Worm (Caenorhabditis elegans) whole organism, early embryonic: ENCODE data around the gene F59E12.15.

Source experiments
- B0310.2 ChIP-seq: sonication (generic microtip); optimal IDR thresholded peaks from 2 replicates; lab custom pipeline; 2016; ENCODE audit warnings: mild to moderate bottlenecking, missing genetic modification characterization, missing compliant biosample characterization
- F13C5.2 ChIP-seq: sonication (generic microtip); optimal IDR thresholded peaks from 2 replicates; lab custom pipeline; 2017; ENCODE audit warnings: mild to moderate bottlenecking, missing genetic modification characterization, inconsistent platforms, missing compliant biosample characterization
- aly-1 ChIP-seq: sonication (generic microtip); optimal IDR thresholded peaks from 2 replicates; lab custom pipeline; 2016; ENCODE audit warnings: missing genetic modification characterization, missing compliant biosample characterization
- ama-1 ChIP-seq: fragments of 150-350 bp; optimal IDR thresholded peaks from 2 replicates; lab custom pipeline; 2014
- ceh-13 ChIP-seq: fragments of 200-800 bp; sonication (Bioruptor generic); optimal IDR thresholded peaks from 2 replicates; lab custom pipeline; 2018; ENCODE audit warnings: mild to moderate bottlenecking, missing genetic modification characterization, missing compliant biosample characterization
- ceh-36 ChIP-seq: sonication (generic microtip); optimal IDR thresholded peaks from 2 replicates; lab custom pipeline; 2016; ENCODE audit warnings: missing genetic modification characterization, inconsistent platforms, missing compliant biosample characterization
- ets-7 ChIP-seq: sonication (generic microtip); optimal IDR thresholded peaks from 2 replicates; lab custom pipeline; 2016; ENCODE audit warnings: missing genotype, missing genetic modification characterization, missing compliant biosample characterization
- flt-1 ChIP-seq: fragments of 200-800 bp; sonication (Bioruptor generic); IDR thresholded peaks from 2 replicates; pipeline ENCODE4 v1.3.6; 2022; ENCODE audit warnings: missing genetic modification characterization, missing compliant biosample characterization
- hmbx-1 ChIP-seq: sonication (generic microtip); optimal IDR thresholded peaks from 2 replicates; lab custom pipeline; 2016; ENCODE audit warnings: mild to moderate bottlenecking, missing genetic modification characterization, missing compliant biosample characterization
- hmg-4 ChIP-seq: fragments of 200-800 bp; sonication (Bioruptor generic); optimal IDR thresholded peaks from 2 replicates; lab custom pipeline; 2018; ENCODE audit warnings: mild to moderate bottlenecking, missing genetic modification characterization, missing compliant biosample characterization
- hnd-1 ChIP-seq: sonication (generic microtip); optimal IDR thresholded peaks from 2 replicates; lab custom pipeline; 2016; ENCODE audit warnings: missing genetic modification characterization, missing compliant biosample characterization
- pes-1 ChIP-seq: fragments of 200-800 bp; sonication (Bioruptor generic); IDR thresholded peaks from 2 replicates; pipeline ENCODE4 v1.3.6; 2022; ENCODE audit warnings: missing genetic modification reagents, missing genetic modification characterization, missing compliant biosample characterization
- scrt-1 ChIP-seq: fragments of 200-800 bp; sonication (Bioruptor generic); IDR thresholded peaks from 2 replicates; pipeline ENCODE4 v1.3.6; 2022; ENCODE audit warnings: missing genetic modification characterization, missing compliant biosample characterization
- sea-1 ChIP-seq: fragments of 200-800 bp; sonication (Bioruptor generic); conservative IDR thresholded peaks from 2 replicates; pipeline ENCODE4 v1.3.6; 2022; ENCODE audit warnings: missing genetic modification characterization, missing compliant biosample characterization
- tbx-11 ChIP-seq: fragments of 200-800 bp; sonication (Bioruptor generic); IDR thresholded peaks from 2 replicates; pipeline ENCODE4 v1.3.6; 2022; ENCODE audit warnings: missing genetic modification characterization, missing compliant biosample characterization
- tbx-37 ChIP-seq: fragments of 200-800 bp; sonication (Bioruptor generic); conservative IDR thresholded peaks from 2 replicates; pipeline ENCODE4 v1.3.6; 2022; ENCODE audit warnings: missing genetic modification reagents, missing genetic modification characterization, missing compliant biosample characterization
- tra-4 ChIP-seq: sonication (generic microtip); optimal IDR thresholded peaks from 2 replicates; lab custom pipeline; 2017; ENCODE audit warnings: missing genetic modification characterization, missing compliant biosample characterization

The F59E12.15 gene

DNA sequence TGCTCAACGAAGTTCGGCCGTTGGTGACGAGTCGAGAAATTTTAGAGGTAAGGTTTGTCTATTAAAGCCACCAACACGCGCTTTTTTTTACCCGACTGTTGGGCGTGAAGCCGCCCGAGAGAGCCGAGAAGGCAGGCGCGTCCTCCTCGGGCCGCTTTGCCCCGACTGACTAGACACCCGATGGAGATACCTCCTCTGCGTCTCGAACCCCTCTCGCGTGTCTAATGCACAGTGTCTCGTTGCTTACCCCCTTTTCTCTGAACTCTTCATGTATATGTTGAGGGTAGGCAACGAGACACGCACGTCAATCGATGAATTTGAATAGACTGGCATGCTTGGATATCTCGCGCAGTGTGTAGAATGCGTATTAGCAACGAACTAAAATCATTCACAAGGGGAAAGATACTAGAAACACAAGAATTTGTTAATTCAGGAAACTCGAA lies 33.6 kb upstream of the F59E12.15 start:
- TF ChIP-seq hmg-4 (GFP tag; lab: Kevin White, UChicago) (peak; percentile 92), tbx-11 (peak; percentile 80), ama-1 (lab: Kevin White, UChicago) (peak; percentile 96), F13C5.2 (tag; lab: Kevin White, UChicago) (peak; percentile 73), tra-4 (tag; lab: Kevin White, UChicago) (peak; percentile 72), hnd-1 (tag; lab: Kevin White, UChicago) (peak; percentile 64), aly-1 (tag; lab: Kevin White, UChicago) (peak; percentile 83), scrt-1 (GFP tag; lab: Robert Waterston, UW) (peak; percentile 90), tbx-37 (GFP tag; lab: Robert Waterston, UW) (peak; percentile 72), hmbx-1 (tag; lab: Kevin White, UChicago) (peak; percentile 78), ets-7 (peak; percentile 40), sea-1 (GFP tag; lab: Robert Waterston, UW) (peak; percentile 93), B0310.2 (peak; percentile 82), ceh-36 (peak; percentile 66), flt-1 (peak; percentile 73), pes-1 (peak; percentile 83), ceh-13 (GFP tag; lab: Kevin White, UChicago) (peak; percentile 19)

ce11 chrII:5660736-5661734 lies 32.9 kb upstream of the F59E12.15 start, which contains the start of the genes ift-43 and mdt-26:
Gene ift-43 (minus strand): TSS chrII:5660786.
Gene mdt-26 (plus strand): TSS chrII:5661181.
- TF ChIP-seq hmg-4 (GFP tag; lab: Kevin White, UChicago) = peak; percentile 82
- no peak for TF ChIP-seq ets-7
- TF ChIP-seq ama-1 (lab: Kevin White, UChicago) = peak; percentile 98
- peak; percentile 76 for TF ChIP-seq scrt-1 (GFP tag; lab: Robert Waterston, UW)
- peak; percentile 67 for TF ChIP-seq tbx-11
- no peak for TF ChIP-seq hnd-1 (tag; lab: Kevin White, UChicago)
- peak; percentile 67 for TF ChIP-seq pes-1
- no peak for TF ChIP-seq hmbx-1 (tag; lab: Kevin White, UChicago)
- TF ChIP-seq tbx-37 (GFP tag; lab: Robert Waterston, UW) = peak; percentile 5; the same call in 1 of the 2 replicates
- TF ChIP-seq F13C5.2 (tag; lab: Kevin White, UChicago) = peak; percentile 46
- TF ChIP-seq tra-4 (tag; lab: Kevin White, UChicago) = no peak
- peak; percentile 27 for TF ChIP-seq ceh-36
- TF ChIP-seq ceh-13 (GFP tag; lab: Kevin White, UChicago) = no peak
- peak; percentile 54; the same call in 1 of the 2 replicates for TF ChIP-seq flt-1
- peak; percentile 24 for TF ChIP-seq B0310.2
- TF ChIP-seq sea-1 (GFP tag; lab: Robert Waterston, UW) = peak; percentile 82

ce11 chrII:5660155-5660554 lies 32.0 kb upstream of the F59E12.15 start:
- TF ChIP-seq hmbx-1 (tag; lab: Kevin White, UChicago) (no peak), ama-1 (lab: Kevin White, UChicago) (no peak), flt-1 (no peak), F13C5.2 (tag; lab: Kevin White, UChicago) (no peak), hmg-4 (GFP tag; lab: Kevin White, UChicago) (no peak), B0310.2 (no peak), tra-4 (tag; lab: Kevin White, UChicago) (no peak), sea-1 (GFP tag; lab: Robert Waterston, UW) (no peak), aly-1 (tag; lab: Kevin White, UChicago) (no peak), ceh-13 (GFP tag; lab: Kevin White, UChicago) (no peak), tbx-11 (no peak), pes-1 (no peak), hnd-1 (tag; lab: Kevin White, UChicago) (no peak), tbx-37 (GFP tag; lab: Robert Waterston, UW) (no peak), ets-7 (no peak), ceh-36 (no peak), scrt-1 (GFP tag; lab: Robert Waterston, UW) (no peak)

DNA sequence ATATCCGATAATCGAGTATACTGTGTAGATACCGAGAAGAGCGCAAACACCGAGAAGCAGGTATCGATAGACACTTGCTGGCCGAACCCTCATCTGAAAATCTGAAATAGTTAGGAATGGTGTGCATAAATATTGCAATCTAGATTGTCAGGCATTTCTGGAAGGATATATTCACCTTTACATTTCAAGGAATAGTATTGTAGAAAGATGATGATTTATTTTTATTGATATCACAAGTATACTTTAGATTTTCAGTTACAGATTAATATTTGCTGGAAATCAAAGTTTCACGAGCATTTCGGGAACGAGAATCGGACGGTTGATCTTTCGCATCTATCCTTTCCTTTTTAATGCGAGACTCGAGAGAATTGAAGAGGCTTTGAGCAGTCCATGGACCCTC lies 31.5 kb upstream of the F59E12.15 start, which contains the start of gene fut-3:
Gene fut-3, minus strand, starts transcription at position 101 of the 400 bp plus-strand sequence.
- no peak for TF ChIP-seq B0310.2
- no peak for TF ChIP-seq pes-1
- TF ChIP-seq tbx-11 = no peak
- no peak for TF ChIP-seq ceh-36
- no peak for TF ChIP-seq tbx-37 (GFP tag; lab: Robert Waterston, UW)
- TF ChIP-seq scrt-1 (GFP tag; lab: Robert Waterston, UW) = no peak

DNA sequence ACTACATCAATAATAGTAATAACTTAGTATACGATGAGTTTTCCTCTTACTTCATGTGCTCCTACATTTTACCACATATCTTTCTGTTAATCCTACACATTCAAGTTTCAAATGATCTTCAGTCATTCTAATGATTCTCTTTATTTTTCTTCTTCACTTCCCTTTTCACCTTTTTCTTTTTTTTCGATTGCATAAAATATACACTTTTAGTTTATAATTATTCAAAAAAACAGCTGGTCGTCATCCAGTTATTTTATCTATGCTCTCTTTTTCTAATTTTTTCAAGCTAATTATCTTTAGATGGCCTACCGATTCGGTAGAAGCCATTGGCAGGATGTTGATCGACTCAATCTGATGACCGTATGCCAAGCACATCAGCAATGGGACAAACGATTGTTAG lies 26.0 kb upstream of the F59E12.15 start, which contains the start of gene F59E12.1:
Gene F59E12.1, plus strand, starts transcription at position 301 of the 400 bp plus-strand sequence.
- TF ChIP-seq pes-1 (no peak), tbx-37 (GFP tag; lab: Robert Waterston, UW) (no peak), ets-7 (no peak), sea-1 (GFP tag; lab: Robert Waterston, UW) (no peak), ceh-36 (no peak), aly-1 (tag; lab: Kevin White, UChicago) (no peak), tbx-11 (no peak), F13C5.2 (tag; lab: Kevin White, UChicago) (no peak), scrt-1 (GFP tag; lab: Robert Waterston, UW) (no peak), hmbx-1 (tag; lab: Kevin White, UChicago) (no peak), ceh-13 (GFP tag; lab: Kevin White, UChicago) (no peak), B0310.2 (no peak), flt-1 (no peak), hmg-4 (GFP tag; lab: Kevin White, UChicago) (no peak), ama-1 (lab: Kevin White, UChicago) (no peak), hnd-1 (tag; lab: Kevin White, UChicago) (no peak)

DNA sequence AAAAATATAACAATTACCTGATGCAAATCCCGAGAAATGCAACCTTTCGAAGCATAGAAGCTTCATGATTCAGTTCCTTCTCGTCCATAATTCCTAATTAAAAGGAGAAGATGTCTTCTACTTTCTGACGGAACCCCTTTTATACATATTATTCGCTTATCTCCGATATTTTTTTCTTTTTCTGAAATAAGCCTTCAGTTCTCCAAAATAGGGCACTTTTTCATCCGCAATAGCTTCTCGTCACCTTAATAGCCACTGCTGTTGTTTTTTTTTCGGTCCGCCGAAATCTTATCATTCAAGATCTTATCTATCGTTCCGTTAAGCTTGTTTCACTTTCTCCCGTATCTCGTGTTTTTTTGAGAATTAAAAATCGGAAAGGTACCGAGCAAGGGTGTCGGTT lies 24.2 kb upstream of the F59E12.15 start, which contains the start of gene bli-2:
Gene bli-2, minus strand, starts transcription at position 101 of the 400 bp plus-strand sequence.
- TF ChIP-seq pes-1 (no peak), tra-4 (tag; lab: Kevin White, UChicago) (no peak), hmbx-1 (tag; lab: Kevin White, UChicago) (no peak), flt-1 (no peak), ets-7 (no peak), hnd-1 (tag; lab: Kevin White, UChicago) (no peak), scrt-1 (GFP tag; lab: Robert Waterston, UW) (no peak), ama-1 (lab: Kevin White, UChicago) (no peak), ceh-36 (no peak), F13C5.2 (tag; lab: Kevin White, UChicago) (no peak), ceh-13 (GFP tag; lab: Kevin White, UChicago) (no peak), tbx-11 (no peak), tbx-37 (GFP tag; lab: Robert Waterston, UW) (no peak), hmg-4 (GFP tag; lab: Kevin White, UChicago) (no peak), sea-1 (GFP tag; lab: Robert Waterston, UW) (no peak)
